Fruit fly (Drosophila melanogaster): Measurements from ENCODE around the gene CG9919.

dm6 chrX:16313078-16313875, 17.3 kb downstream of the CG9919 start, which contains the start of the genes CG9915 and SWIP:
- TF ChIP-seq ttk (optimal IDR thresholded peaks at IDR 0.05) (no peak), Sin3A (optimal IDR thresholded peaks at IDR 0.05) (no peak)
